Worm (Caenorhabditis elegans): ENCODE results near the gene rgs-5.

ce11 chrIII:5717173-5717748 lies 18.9 kb downstream of the rgs-5 start:
- no peak for TF ChIP-seq him-1 (tag; optimal IDR thresholded peaks at IDR 0.05)
- no peak for TF ChIP-seq F22D6.2 (tag; optimal IDR thresholded peaks at IDR 0.05)
- TF ChIP-seq snpc-1.1 (tag; optimal IDR thresholded peaks at IDR 0.05; ENCODE audit: insufficient read depth), result no peak
- no peak for TF ChIP-seq K12H6.12 (tag; optimal IDR thresholded peaks at IDR 0.05)
- TF ChIP-seq dpl-1 (GFP tag; optimal IDR thresholded peaks at IDR 0.05), result no peak
